Fruit fly (Drosophila melanogaster): ENCODE results near the gene CG34293.

Gene CG34293

DNA sequence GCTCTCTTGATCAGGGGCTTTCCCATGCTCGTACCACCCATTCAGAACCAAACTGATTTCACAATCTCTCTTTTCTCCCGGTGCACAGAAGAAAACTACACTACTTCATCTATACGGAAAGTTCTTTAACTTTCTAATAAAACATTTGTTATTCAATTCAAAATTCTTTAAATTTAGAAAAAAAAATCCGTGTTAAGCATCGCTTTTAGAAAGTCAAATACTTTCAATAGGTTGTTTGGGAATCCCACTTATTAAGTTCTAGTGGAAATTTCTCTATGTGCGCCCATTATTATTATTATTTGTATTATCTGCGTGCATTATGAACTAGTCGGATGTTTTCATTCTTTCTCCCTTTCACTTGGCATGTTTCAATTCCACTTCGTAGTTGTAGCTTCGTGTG is 27.7 kb upstream of the CG34293 start:
- TF ChIP-seq CG8478 (optimal IDR thresholded peaks at IDR 0.05) (no peak), CTCF (optimal IDR thresholded peaks at IDR 0.05) (no peak)

DNA sequence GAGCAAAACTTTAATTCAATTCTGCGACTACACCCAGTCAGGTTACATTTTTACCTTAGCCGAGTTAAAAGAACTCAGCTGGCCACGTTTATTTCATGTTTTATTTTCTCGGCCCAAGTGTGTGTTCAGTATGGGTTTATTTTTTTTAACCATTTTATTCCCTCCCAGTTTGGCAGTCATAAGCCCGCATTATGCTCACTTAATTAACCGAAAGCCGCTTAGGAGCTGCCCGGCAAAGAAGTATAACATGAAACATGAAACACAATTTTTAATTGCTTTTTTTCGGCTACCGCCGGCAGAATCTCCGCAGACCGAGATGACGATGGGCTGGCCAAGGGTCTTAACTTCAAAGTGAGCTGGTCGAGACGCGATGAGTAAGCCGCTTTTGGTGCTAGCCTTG is 21.5 kb upstream of the CG34293 start:
- TF ChIP-seq CG8478 (optimal IDR thresholded peaks at IDR 0.05), result no peak
- no peak for TF ChIP-seq CTCF (optimal IDR thresholded peaks at IDR 0.05)

DNA sequence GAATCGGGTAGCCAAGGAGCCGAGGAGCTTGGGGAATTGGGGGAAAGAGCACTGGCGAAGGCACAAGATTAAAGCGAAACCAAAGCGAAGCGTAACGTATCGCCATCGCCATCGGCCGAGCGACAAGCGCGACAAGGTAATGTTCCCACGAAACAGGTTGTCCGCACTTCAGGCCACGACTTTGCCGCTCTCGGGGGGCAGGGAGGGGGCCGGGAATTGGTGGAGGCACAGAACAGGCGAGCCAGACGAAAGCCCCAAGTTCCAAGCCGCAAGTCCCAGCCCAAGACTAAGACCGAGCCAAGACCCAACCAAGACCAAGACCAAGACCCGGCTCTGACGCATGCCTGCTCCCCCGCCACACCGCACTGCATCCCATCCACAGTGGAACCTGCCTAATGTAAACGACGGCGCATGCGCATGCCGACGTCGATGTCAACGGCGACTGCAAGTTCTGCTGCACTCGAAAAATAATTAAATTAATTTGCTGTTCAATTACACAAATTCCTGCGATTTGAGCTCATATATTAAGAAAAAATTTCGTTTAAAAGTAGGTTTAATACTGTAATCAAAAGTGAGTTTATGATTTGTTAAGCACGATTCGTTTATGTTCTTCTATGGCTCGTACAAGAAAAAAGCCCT is 20.7 kb upstream of the CG34293 start:
- no peak for TF ChIP-seq CTCF (optimal IDR thresholded peaks at IDR 0.05)
- TF ChIP-seq CG8478 (optimal IDR thresholded peaks at IDR 0.05), result no peak

DNA sequence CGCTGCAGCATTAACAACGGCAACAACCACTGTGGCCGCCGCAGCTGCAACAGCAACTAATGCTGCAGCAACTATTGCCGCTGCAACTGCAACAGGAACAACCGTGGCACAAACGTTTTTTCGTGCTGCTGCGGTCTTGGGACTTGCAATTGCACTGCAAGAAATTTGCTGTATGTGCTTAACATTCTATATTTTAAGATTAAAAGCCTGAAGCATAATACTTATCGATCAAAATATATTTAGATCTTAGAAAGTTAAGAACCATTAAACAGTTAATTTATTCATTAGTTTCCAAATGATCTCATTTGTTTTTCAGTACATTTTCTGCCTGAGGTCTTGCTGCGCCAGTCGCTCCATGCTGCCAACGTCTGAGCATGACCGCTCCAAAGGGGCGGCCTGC is 15.7 kb upstream of the CG34293 start:
- TF ChIP-seq CG8478 (optimal IDR thresholded peaks at IDR 0.05), result no peak
- no peak for TF ChIP-seq CTCF (optimal IDR thresholded peaks at IDR 0.05)

DNA sequence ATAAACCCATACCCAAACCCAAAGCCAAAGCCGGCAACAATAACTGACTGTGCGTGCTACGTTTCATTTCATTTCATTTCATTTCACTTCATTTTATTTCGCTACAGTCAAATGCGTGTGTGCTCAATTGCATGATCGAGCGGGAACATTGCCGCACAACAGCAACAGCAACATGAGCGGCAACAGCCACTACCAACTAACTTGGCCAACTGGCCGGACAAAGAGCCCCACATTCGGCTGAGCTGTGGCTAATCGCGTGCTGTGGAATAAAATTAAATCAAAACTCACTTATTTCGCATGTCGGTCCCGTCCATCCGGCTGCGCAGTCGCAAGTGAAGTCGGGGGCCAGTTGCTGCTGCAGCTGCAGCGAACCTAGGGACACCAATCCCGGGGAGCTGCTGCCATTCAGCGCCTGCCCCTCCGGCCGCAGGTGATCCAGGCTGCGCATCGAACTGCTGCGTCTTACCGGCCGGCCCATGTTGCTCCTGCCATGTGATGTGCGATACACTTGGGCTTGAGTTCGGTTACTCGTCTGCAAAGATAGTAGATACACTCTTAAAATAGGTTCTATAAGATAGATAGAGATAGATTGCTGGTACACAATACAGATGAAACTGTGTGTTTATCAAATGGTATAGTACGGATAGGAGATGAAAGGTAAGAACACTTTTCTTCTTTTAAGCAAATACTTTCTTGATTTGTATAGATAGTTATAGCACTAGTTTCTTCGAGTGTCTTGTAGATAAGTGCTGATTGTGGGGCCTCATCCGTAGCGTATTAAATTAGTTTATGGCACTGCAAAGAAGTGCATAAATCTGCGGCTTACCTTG is 13.4 kb upstream of the CG34293 start:
- TF ChIP-seq CG8478 (optimal IDR thresholded peaks at IDR 0.05) (no peak), CTCF (optimal IDR thresholded peaks at IDR 0.05) (no peak)

DNA sequence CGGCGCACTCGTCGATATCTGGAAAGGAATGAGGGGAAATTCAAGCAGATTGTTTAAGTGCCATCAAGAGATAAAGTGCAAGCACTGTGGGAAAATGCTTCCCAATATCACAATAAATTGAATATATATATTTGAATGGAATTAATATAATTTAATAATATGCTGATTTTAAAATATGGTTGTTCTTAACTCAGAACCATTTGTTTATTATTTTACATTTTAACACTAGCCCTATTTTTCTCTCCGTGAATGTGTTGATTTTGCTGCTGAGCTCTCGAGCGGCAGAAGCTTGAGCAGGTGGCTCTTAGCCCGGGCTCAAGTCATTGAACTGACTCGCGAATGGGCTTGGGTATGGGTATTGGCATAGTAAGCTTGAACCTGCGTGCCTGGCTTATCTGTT is 12.2 kb upstream of the CG34293 start:
- no peak for TF ChIP-seq CTCF (optimal IDR thresholded peaks at IDR 0.05)
- no peak for TF ChIP-seq CG8478 (optimal IDR thresholded peaks at IDR 0.05)

DNA sequence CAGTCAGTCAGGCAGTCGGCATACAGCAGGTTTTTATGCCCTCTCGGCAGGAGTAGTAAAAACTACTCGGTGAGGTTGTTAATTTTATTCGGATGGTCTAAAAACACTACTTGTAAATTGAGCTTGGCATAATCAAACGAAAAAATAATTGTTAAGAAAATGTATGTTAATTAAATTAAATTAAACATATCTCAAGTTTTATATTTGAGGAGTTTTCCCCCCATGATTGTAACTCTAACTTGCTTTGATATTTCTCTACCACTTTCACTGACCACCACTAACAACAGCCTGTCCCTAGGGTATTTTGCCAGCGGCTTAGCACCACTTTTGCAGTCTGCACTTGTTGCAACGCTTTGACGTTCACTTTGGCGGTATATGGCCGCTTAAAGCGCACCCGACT is 10.3 kb upstream of the CG34293 start:
- TF ChIP-seq CG8478 (optimal IDR thresholded peaks at IDR 0.05) (no peak), CTCF (optimal IDR thresholded peaks at IDR 0.05) (no peak)

DNA sequence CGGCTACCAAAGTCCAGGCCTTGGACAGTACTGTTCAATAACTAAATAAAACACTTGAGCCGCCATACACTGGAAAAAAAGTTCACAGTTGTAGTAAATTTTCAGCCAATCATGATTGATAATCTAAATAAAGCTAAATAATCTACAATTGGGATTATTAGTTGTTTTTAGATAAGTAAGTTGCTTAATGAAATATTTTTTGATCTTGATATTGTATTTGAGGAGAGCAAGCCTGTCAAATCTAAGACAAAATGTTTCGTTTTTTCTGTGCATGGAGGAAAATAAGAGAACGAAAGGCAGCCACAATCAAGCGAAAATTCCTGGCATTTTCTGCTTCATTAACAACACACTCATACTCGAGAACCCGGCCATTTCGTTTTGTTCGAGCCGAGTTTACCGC is 5.8 kb upstream of the CG34293 start:
- no peak for TF ChIP-seq CTCF (optimal IDR thresholded peaks at IDR 0.05)
- TF ChIP-seq CG8478 (optimal IDR thresholded peaks at IDR 0.05), result no peak

DNA sequence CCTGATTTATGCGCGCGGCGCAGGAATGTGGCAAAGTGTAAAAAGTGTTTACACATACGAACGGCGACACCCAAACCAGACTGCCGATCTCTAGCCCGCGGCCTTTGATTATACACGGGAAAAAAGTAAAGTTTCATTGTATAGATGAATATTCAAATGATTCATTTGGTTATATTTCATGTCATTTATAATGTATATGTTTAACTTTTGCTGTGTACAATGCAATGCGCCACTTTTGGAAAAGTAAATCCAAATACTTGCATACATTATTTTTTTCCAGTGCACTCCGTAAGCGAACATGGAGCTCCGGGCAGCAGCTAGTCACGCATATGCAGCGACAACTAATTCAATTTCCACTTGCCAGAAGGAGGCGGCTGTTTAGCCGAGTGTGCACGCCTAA is 2.0 kb upstream of the CG34293 start:
- TF ChIP-seq CG8478 (optimal IDR thresholded peaks at IDR 0.05), result no peak
- TF ChIP-seq CTCF (optimal IDR thresholded peaks at IDR 0.05), result no peak

DNA sequence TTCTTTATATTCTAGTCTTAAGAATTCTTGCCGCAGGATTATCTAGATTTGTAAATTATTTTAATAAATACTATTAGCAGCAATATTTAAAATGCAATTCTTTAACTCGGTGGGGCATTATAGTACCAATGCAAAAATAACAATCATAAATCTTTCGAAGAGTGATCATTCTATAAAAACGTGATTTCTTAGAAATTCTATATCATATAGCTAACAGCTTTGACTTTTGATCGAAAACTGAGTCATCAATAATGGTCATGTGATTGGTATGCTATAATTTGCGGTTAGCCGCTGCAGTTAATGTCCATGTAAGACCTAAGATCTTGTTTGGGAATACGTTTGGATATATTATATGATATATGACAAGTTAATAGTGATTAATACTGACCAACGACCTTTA is 2.6 kb downstream of the CG34293 start, which contains the start of gene ppk31:
TSS of gene ppk31 (plus strand) at position 301 of the 400 bp plus-strand sequence.
- TF ChIP-seq CG8478 (optimal IDR thresholded peaks at IDR 0.05), result no peak
- TF ChIP-seq CTCF (optimal IDR thresholded peaks at IDR 0.05), result no peak

DNA sequence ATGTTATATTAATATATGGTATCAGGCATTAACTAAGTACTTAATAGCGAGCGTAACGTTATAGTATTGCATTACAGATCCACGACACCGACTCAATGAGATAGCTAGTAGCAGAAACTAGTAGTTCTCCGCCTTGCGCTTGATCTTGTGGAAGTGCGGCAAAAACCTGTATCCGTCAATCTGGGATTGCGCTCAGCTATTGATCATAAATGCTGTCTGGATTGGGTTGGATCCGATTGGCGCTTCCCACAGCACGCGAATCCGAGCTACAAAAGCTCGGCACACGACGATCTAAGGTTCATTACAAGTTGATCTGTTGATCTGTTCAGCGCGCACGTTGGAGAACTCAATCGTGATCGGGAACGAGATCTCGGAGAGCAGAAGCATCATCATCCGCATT is 4.5 kb downstream of the CG34293 start, which contains the start of gene CG5909:
TSS of gene CG5909 (plus strand) at position 301 of the 400 bp plus-strand sequence.
- TF ChIP-seq CG8478 (optimal IDR thresholded peaks at IDR 0.05) (no peak), CTCF (optimal IDR thresholded peaks at IDR 0.05) (no peak)

DNA sequence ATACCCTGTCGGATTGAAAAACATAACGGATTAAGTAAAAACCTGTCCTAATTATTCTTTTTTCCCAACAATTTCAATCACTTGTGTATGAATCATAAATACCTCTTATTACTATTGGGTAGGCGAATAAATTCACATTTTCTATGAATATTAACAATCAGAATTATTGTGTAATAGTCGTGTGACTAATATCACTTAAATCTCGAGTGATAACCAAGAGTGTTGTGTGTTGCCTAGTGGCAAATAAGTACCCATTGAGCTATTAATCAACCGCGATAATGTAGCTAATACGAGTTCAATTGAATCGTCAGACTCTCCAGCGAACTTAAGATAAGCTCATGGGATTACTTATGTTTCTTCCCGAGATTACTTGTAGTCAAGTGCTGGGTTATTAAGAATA is 5.5 kb downstream of the CG34293 start:
- TF ChIP-seq CG8478 (optimal IDR thresholded peaks at IDR 0.05) (no peak), CTCF (optimal IDR thresholded peaks at IDR 0.05) (no peak)

DNA sequence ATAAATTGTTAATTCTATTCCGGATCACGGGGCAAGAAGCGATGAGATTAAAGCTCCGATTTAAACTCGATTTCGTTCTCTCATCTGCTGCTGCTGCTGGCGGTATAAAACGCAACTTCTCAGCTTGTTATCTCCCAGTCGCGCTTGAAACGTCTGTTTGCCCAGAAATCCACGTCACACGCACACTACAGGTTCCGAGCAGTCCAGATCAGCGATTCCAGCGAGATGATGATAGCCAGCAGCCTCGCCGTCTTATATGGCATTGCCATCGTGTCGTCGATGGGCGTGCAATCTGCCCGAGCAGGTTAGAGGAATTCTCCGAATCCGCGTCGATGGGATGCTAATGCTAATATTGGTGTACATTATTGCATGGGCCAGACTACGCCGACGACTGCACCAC is 7.6 kb downstream of the CG34293 start, which contains the start of gene grass:
TSS of gene grass (plus strand) at position 135 of the 400 bp plus-strand sequence.
- TF ChIP-seq CTCF (optimal IDR thresholded peaks at IDR 0.05), result no peak

DNA sequence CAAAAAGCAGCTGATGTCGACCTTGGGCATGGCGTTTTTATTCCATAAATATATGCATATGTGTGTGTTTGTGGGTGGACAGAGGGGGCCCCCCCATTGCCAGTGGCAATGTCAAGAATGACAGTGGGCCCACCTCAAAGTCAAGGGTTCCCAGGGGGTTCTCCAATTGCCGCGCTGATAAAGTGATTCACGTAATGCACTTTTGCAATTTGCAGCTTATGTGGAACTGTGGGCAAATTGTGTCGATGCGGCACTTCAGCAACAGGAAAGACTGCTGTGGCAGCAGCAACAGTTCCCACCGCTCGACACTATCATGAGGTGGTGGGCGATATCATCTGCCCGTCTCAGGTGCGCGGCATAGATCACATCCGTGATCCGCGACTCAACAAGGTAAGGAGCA is 11.4 kb downstream of the CG34293 start:
- TF ChIP-seq CTCF (optimal IDR thresholded peaks at IDR 0.05), result no peak
- TF ChIP-seq CG8478 (optimal IDR thresholded peaks at IDR 0.05), result no peak

DNA sequence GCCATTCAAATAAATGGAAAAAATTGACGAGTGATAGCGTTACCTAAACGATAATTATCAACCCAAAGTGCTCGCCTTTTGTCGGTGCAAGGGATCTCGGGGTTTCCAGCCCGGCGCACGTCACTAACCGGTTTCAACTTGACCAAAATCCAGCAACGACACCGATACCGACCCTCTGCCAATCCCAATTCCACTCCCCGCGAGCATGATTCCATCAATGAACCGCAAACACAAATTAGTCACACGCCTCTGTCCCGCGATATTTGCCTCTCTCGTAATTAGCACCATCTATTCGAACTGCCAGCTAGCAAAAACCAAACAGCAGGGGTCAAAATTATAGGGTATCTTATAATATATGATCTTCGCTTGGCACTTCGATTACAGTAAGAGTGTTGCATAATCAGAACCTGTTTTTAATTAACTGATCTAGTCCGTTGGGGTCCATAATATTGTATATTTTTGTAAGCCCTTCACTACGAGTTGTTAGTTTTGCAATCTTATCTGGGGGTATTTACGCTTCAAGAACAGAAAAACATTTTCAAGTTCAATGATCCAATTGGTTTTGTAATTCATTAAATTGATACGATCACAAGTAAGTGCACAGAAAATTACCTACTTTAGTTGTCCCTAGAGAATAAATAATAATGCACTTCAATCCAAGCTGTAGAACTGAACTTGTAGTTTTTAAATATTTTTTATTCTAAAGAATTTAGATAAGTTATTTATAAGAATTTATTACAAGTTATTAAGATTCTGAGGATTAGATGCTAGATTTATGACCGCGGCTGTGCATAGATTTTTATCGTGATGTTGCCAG is 12.1 kb downstream of the CG34293 start:
- no peak for TF ChIP-seq CG8478 (optimal IDR thresholded peaks at IDR 0.05)

Data from S2 (cell line).